Fruit fly (Drosophila melanogaster): ENCODE results near the gene CecA2.
A peak's percentile ranks its signal among the peaks of the same experiment; 100 is the strongest.

CecA2 gene

DNA sequence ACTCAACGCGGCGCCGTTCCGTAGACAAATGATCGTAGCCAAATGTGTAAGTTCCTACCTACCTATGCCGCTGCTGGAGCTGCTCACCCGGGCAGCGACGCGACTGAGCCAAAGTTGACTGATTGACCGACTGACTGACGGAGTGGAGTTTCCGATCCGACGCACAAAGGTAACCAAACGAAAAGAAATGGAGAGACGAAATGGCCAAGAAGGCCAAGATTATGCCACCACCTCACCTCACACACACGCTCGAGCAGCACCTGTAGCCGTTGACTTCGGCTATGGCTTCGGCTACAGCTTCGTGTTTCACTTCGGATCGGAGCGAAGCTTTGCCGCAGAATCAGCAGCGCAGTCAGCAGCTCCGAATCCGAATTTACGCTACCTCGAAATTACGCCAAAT is 20.9 kb upstream of the CecA2 start, which contains the start of gene CG9747 (continued):
- TF ChIP-seq CG7963 (GFP tag; IDR thresholded peaks at IDR 0.05; ENCODE audit: partially characterized antibody) (no peak), CG18011 (GFP tag; optimal IDR thresholded peaks at IDR 0.05) (no peak), CG16863 (GFP tag; optimal IDR thresholded peaks at IDR 0.05) (no peak), bsh (GFP tag; optimal IDR thresholded peaks at IDR 0.05) (no peak), pros (GFP tag; optimal IDR thresholded peaks at IDR 0.05) (peak; percentile 92), CG6765 (GFP tag; optimal IDR thresholded peaks at IDR 0.05) (peak; percentile 10), CG13296 (GFP tag; optimal IDR thresholded peaks at IDR 0.05) (peak; percentile 11), oc (tag; optimal IDR thresholded peaks at IDR 0.05) (peak; percentile 28), CG13287 (GFP tag; IDR thresholded peaks at IDR 0.05; ENCODE audit: partially characterized antibody) (peak; percentile 14; the same call in 1 of the 2 replicates), kni (GFP tag; optimal IDR thresholded peaks at IDR 0.05) (peak; percentile 45), sd (tag; optimal IDR thresholded peaks at IDR 0.05) (peak; percentile 18), NFAT (GFP tag; IDR thresholded peaks at IDR 0.05) (no peak), esg (GFP tag; conservative IDR thresholded peaks at IDR 0.05) (no peak), bbx (GFP tag; IDR thresholded peaks at IDR 0.05; ENCODE audit: partially characterized antibody) (peak; percentile 28; the same call in 1 of the 2 replicates), Deaf1 (tag; optimal IDR thresholded peaks at IDR 0.05) (peak; percentile 98), Hr78 (GFP tag; optimal IDR thresholded peaks at IDR 0.05) (peak in 1 of 2 experiments; percentile 41), slbo (GFP tag; IDR thresholded peaks at IDR 0.05) (0 out of 2 replicates have a peak, but pooled peaks have one; percentile 3), abd-A (tag; optimal IDR thresholded peaks at IDR 0.05) (peak; percentile 58), CG8281 (tag; optimal IDR thresholded peaks at IDR 0.05) (peak; percentile 98), dmrt11E (tag; optimal IDR thresholded peaks at IDR 0.05) (no peak), CG2120 (GFP tag; optimal IDR thresholded peaks at IDR 0.05) (no peak), z (GFP tag; IDR thresholded peaks at IDR 0.05) (no peak), Adf1 (GFP tag; IDR thresholded peaks at IDR 0.05) (peak; percentile 79), pfk (GFP tag; optimal IDR thresholded peaks at IDR 0.05) (no peak), lab (GFP tag; optimal IDR thresholded peaks at IDR 0.05) (peak; percentile 15), CG17361 (GFP tag; IDR thresholded peaks at IDR 0.05) (no peak), Pdp1 (GFP tag; optimal IDR thresholded peaks at IDR 0.05) (peak in 1 of 2 experiments; percentile 48), crol (GFP tag; IDR thresholded peaks at IDR 0.05) (0 out of 2 replicates have a peak, but pooled peaks have one; percentile 9), chinmo (GFP tag; IDR thresholded peaks at IDR 0.05; ENCODE audit: partially characterized antibody) (peak; percentile 92), twi (tag; optimal IDR thresholded peaks at IDR 0.05) (no peak), p53 (GFP tag; optimal IDR thresholded peaks at IDR 0.05) (no peak), CG16779 (GFP tag; IDR thresholded peaks at IDR 0.05) (no peak), zen2 (GFP tag; IDR thresholded peaks at IDR 0.05; ENCODE audit: partially characterized antibody) (0 out of 3 replicates have a peak, but pooled peaks have one; percentile 25), ftz-f1 (GFP tag; optimal IDR thresholded peaks at IDR 0.05) (peak; percentile 43), Hr39 (optimal IDR thresholded peaks at IDR 0.05) (no peak)

DNA sequence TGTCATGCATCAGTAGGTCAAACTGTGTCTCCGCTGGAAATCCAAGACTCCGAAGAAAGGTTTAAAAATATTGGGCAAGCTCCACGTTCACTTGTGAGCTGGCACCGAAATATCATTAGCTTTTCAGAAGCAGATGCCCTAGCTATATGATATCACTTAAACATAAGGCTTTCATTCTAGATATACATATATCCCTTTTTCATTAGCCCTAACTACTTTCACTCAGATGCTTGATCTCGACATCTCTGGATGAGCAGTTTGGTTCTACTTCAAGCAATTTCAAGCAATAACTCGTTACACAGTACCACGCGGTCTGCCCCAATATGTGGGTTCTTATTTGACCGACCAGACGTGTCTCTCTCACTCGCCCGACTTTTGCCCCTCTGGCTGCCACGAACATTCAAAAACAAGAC is 20.5 kb upstream of the CecA2 start:
- peak; percentile 9 for TF ChIP-seq kay (GFP tag; optimal IDR thresholded peaks at IDR 0.05)
- no peak for TF ChIP-seq chinmo (GFP tag; IDR thresholded peaks at IDR 0.05; ENCODE audit: partially characterized antibody)
- TF ChIP-seq CG10959 (GFP tag; IDR thresholded peaks at IDR 0.05) = no peak
- no peak for TF ChIP-seq en (GFP tag; optimal IDR thresholded peaks at IDR 0.05)
- TF ChIP-seq caup (GFP tag; optimal IDR thresholded peaks at IDR 0.05; ENCODE audit: severe bottlenecking) = no peak
- TF ChIP-seq CG3163 (GFP tag; optimal IDR thresholded peaks at IDR 0.05) = no peak
- no peak for TF ChIP-seq cas (GFP tag; IDR thresholded peaks at IDR 0.05)
- no peak for TF ChIP-seq CG7745 (tag; optimal IDR thresholded peaks at IDR 0.05)
- no peak for TF ChIP-seq Doc2 (GFP tag; IDR thresholded peaks at IDR 0.05)
- TF ChIP-seq Sry-δ (GFP tag; optimal IDR thresholded peaks at IDR 0.05) = no peak
- no peak for TF ChIP-seq Meics (GFP tag; optimal IDR thresholded peaks at IDR 0.05)
- TF ChIP-seq CG2129 (GFP tag; IDR thresholded peaks at IDR 0.05; ENCODE audit: partially characterized antibody) = no peak
- peak; percentile 32 for TF ChIP-seq eyg (GFP tag; optimal IDR thresholded peaks at IDR 0.05)
- no peak for TF ChIP-seq ash1 (GFP tag; optimal IDR thresholded peaks at IDR 0.05)
- TF ChIP-seq CG8290 (GFP tag; optimal IDR thresholded peaks at IDR 0.05) = no peak
- TF ChIP-seq CG8290 (tag; optimal IDR thresholded peaks at IDR 0.05) = no peak
- peak; percentile 29; the same call in 1 of the 2 replicates for TF ChIP-seq klu (GFP tag; IDR thresholded peaks at IDR 0.05)
- TF ChIP-seq CG5245 (GFP tag; optimal IDR thresholded peaks at IDR 0.05) = no peak

Measured in whole organism, embryonic.